Worm (Caenorhabditis elegans) whole organism, L2 larva: ENCODE data around the gene nos-3.

ENCODE experiments used
- C34F6.9 ChIP-seq: fragments of 150-350 bp; optimal IDR thresholded peaks from 2 replicates; lab custom pipeline; 2014; ENCODE audit warnings: missing biosample characterization, missing genetic modification characterization
- F13H6.1 ChIP-seq: sonication (generic microtip); optimal IDR thresholded peaks from 2 replicates; lab custom pipeline; 2016; ENCODE audit warnings: missing genetic modification characterization, missing compliant biosample characterization
- R02D3.7 ChIP-seq: fragments of 150-350 bp; optimal IDR thresholded peaks from 2 replicates; lab custom pipeline; 2014; ENCODE audit warnings: missing biosample characterization, missing genetic modification characterization
- Y55F3AM.14 ChIP-seq: fragments of 200-800 bp; sonication (Bioruptor generic); optimal IDR thresholded peaks from 2 replicates; lab custom pipeline; 2018; ENCODE audit warnings: mild to moderate bottlenecking, missing genetic modification characterization, missing compliant biosample characterization
- ZK546.5 ChIP-seq: sonication (generic microtip); optimal IDR thresholded peaks from 2 replicates; lab custom pipeline; 2017; ENCODE audit warnings: missing biosample characterization, missing genetic modification characterization
- aly-2 ChIP-seq: fragments of 150-350 bp; optimal IDR thresholded peaks from 2 replicates; lab custom pipeline; 2014; ENCODE audit warnings: missing biosample characterization, missing genetic modification characterization
- ama-1 ChIP-seq: fragments of 150-350 bp; optimal IDR thresholded peaks from 2 replicates; lab custom pipeline; 2018; ENCODE audit warnings: inconsistent platforms
- blmp-1 ChIP-seq: sonication (generic microtip); optimal IDR thresholded peaks from 2 replicates; lab custom pipeline; 2017; ENCODE audit warnings: missing genetic modification characterization, mild to moderate bottlenecking, missing compliant biosample characterization, antibody characterized with exemption, moderate library complexity; ENCODE audit not compliant: insufficient read depth
- ceh-82 ChIP-seq: fragments of 150-350 bp; optimal IDR thresholded peaks from 2 replicates; lab custom pipeline; 2014; ENCODE audit warnings: missing biosample characterization, missing genetic modification characterization
- crh-2 ChIP-seq: sonication (generic microtip); optimal IDR thresholded peaks from 2 replicates; lab custom pipeline; 2017; ENCODE audit warnings: missing biosample characterization, missing genetic modification characterization
- dmd-4 ChIP-seq: sonication (generic microtip); optimal IDR thresholded peaks from 2 replicates; lab custom pipeline; 2017; ENCODE audit warnings: missing biosample characterization, missing genetic modification characterization
- egl-27 ChIP-seq: sonication (generic microtip); optimal IDR thresholded peaks from 3 replicates; lab custom pipeline; 2017; ENCODE audit warnings: missing biosample characterization, missing genetic modification reagents, missing genetic modification characterization
- elt-1 ChIP-seq: fragments of 150-350 bp; optimal IDR thresholded peaks from 2 replicates; lab custom pipeline; 2014; ENCODE audit warnings: missing biosample characterization, missing genetic modification characterization
- elt-3 ChIP-seq: sonication (generic microtip); optimal IDR thresholded peaks from 2 replicates; lab custom pipeline; 2017; ENCODE audit warnings: missing biosample characterization, missing genetic modification characterization
- fos-1 ChIP-seq: fragments of 150-350 bp; optimal IDR thresholded peaks from 2 replicates; lab custom pipeline; 2014; ENCODE audit warnings: missing biosample characterization, missing genetic modification characterization
- gmeb-1 ChIP-seq: fragments of 150-350 bp; optimal IDR thresholded peaks from 2 replicates; lab custom pipeline; 2014; ENCODE audit warnings: missing biosample characterization, missing genetic modification characterization
- lin-11 ChIP-seq: fragments of 150-350 bp; sonication (generic microtip); optimal IDR thresholded peaks from 2 replicates; lab custom pipeline; 2014; ENCODE audit warnings: missing biosample characterization, missing genetic modification characterization, inconsistent platforms, mixed read lengths
- lin-13 ChIP-seq: fragments of 150-350 bp; optimal IDR thresholded peaks from 2 replicates; lab custom pipeline; 2014; ENCODE audit warnings: missing biosample characterization, missing genetic modification reagents, missing genetic modification characterization
- lsy-2 ChIP-seq, 2 experiments: fragments of 150-350 bp in 1 of 2; sonication (generic microtip) in 1 of 2; optimal IDR thresholded peaks; 2 replicates each; lab custom pipeline; 2014 to 2017; ENCODE audit warnings: missing biosample characterization in 2 of 2, missing genetic modification characterization in 2 of 2
- mab-5 ChIP-seq: fragments of 150-350 bp; optimal IDR thresholded peaks from 2 replicates; lab custom pipeline; 2014; ENCODE audit warnings: missing biosample characterization, missing genetic modification characterization
- mbf-1 ChIP-seq: sonication (generic microtip); optimal IDR thresholded peaks from 2 replicates; lab custom pipeline; 2017; ENCODE audit warnings: missing biosample characterization, missing genetic modification characterization
- mdl-1 ChIP-seq, 2 experiments: fragments of 150-350 bp in 1 of 2; sonication (generic microtip) in 1 of 2; optimal IDR thresholded peaks; 2 replicates each; lab custom pipeline; 2017; ENCODE audit warnings: missing biosample characterization in 2 of 2, missing genetic modification characterization in 2 of 2
- nhr-12 ChIP-seq: fragments of 150-350 bp; optimal IDR thresholded peaks from 2 replicates; lab custom pipeline; 2014; ENCODE audit warnings: missing biosample characterization, missing genetic modification characterization
- nhr-129 ChIP-seq: fragments of 150-350 bp; optimal IDR thresholded peaks from 2 replicates; lab custom pipeline; 2014; ENCODE audit warnings: missing biosample characterization, missing genetic modification characterization
- nhr-21 ChIP-seq: fragments of 150-350 bp; optimal IDR thresholded peaks from 2 replicates; lab custom pipeline; 2014; ENCODE audit warnings: missing biosample characterization, missing genetic modification characterization
- nhr-23 ChIP-seq: fragments of 150-350 bp; optimal IDR thresholded peaks from 2 replicates; lab custom pipeline; 2014; ENCODE audit warnings: missing biosample characterization, missing genetic modification reagents, missing genetic modification characterization
- nhr-25 ChIP-seq: fragments of 150-350 bp; sonication (generic microtip); optimal IDR thresholded peaks from 3 replicates; lab custom pipeline; 2014; ENCODE audit warnings: missing biosample characterization, missing genetic modification characterization
- nhr-6 ChIP-seq: fragments of 150-350 bp; optimal IDR thresholded peaks from 2 replicates; lab custom pipeline; 2014; ENCODE audit warnings: missing biosample characterization, missing genetic modification characterization
- nhr-77 ChIP-seq: fragments of 150-350 bp; optimal IDR thresholded peaks from 2 replicates; lab custom pipeline; 2014; ENCODE audit warnings: missing biosample characterization, missing genetic modification characterization
- peb-1 ChIP-seq: fragments of 150-350 bp; optimal IDR thresholded peaks from 2 replicates; lab custom pipeline; 2014; ENCODE audit warnings: missing biosample characterization, missing genetic modification characterization
- sem-4 ChIP-seq: fragments of 150-350 bp; optimal IDR thresholded peaks from 2 replicates; lab custom pipeline; 2014; ENCODE audit warnings: missing biosample characterization, missing genetic modification reagents, missing genetic modification characterization
- sma-3 ChIP-seq: sonication (generic microtip); optimal IDR thresholded peaks from 2 replicates; lab custom pipeline; 2016; ENCODE audit warnings: missing genetic modification reagents, missing genetic modification characterization, missing compliant biosample characterization
- sma-9 ChIP-seq, 2 experiments: fragments of 150-350 bp in 1 of 2; sonication (generic microtip) in 1 of 2; optimal IDR thresholded peaks; 2 replicates each; lab custom pipeline; 2014 to 2016; ENCODE audit warnings: missing genetic modification characterization in 2 of 2, mild to moderate bottlenecking in 1 of 2, missing biosample characterization in 1 of 2, missing compliant biosample characterization in 1 of 2, missing genetic modification reagents in 1 of 2, moderate library complexity in 1 of 2
- snpc-4 ChIP-seq: fragments of 150-350 bp; optimal IDR thresholded peaks from 2 replicates; lab custom pipeline; 2014; ENCODE audit warnings: missing biosample characterization, missing genetic modification characterization
- unc-39 ChIP-seq: fragments of 150-350 bp; optimal IDR thresholded peaks from 2 replicates; lab custom pipeline; 2014; ENCODE audit warnings: missing biosample characterization, missing genetic modification characterization
- unc-55 ChIP-seq: fragments of 150-350 bp; sonication (generic microtip); optimal IDR thresholded peaks from 3 replicates; lab custom pipeline; 2014; ENCODE audit warnings: missing biosample characterization, missing genetic modification reagents, missing genetic modification characterization
- unc-62 ChIP-seq: fragments of 150-350 bp; optimal IDR thresholded peaks from 2 replicates; lab custom pipeline; 2014; ENCODE audit warnings: missing biosample characterization, missing genetic modification reagents, missing genetic modification characterization
- zag-1 ChIP-seq: fragments of 150-350 bp; optimal IDR thresholded peaks from 2 replicates; lab custom pipeline; 2014; ENCODE audit warnings: missing biosample characterization, missing genetic modification characterization
- ztf-1 ChIP-seq: fragments of 200-800 bp; sonication (Bioruptor generic); conservative IDR thresholded peaks from 2 replicates; pipeline ENCODE4 v1.3.6; 2022; ENCODE audit warnings: missing genetic modification characterization, missing compliant biosample characterization
- ztf-11 ChIP-seq: sonication (generic microtip); optimal IDR thresholded peaks from 2 replicates; lab custom pipeline; 2017; ENCODE audit warnings: missing biosample characterization, missing genetic modification characterization

The nos-3 gene

DNA sequence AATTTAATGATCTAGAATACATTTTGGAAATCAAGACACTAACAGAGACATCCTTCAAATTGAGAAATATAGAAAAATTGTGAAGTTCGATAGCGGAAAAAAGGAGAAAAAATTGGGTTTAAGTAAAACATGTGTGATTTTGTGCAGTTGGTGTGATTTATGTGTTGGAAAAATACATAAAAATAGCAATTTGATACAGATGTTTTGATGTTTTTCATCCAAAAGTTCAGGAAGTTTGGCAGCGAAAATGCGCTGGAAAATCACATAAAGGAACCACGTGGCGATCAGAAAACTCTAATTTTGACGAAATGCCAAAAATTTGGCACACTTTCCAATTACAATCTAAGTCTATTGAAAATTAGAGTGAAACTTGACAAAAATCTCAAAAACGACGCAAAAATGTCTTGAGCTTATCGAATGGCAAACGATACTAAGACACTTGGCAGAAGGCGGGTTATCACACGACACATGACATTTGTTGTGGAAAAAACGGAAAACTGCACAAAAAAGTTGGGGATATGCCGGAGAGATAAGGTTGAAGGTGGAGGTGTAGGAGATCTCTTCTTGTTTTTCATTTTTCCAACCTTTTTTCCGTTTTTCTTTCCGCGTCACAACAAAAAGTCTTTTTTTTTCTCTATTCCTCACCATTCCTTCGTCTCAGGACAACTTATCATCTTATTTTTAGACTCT lies 27.9 kb downstream of the nos-3 start, which contains the start of gene ZK1321.4:
ZK1321.4 (minus strand) TSS at position 51 of the 690 bp plus-strand sequence.
- no peak for TF ChIP-seq lsy-2 (tag; optimal IDR thresholded peaks at IDR 0.05; lab: Kevin White, UChicago)
- TF ChIP-seq sma-9 (GFP tag; optimal IDR thresholded peaks at IDR 0.05; lab: Kevin White, UChicago), result peak; percentile 1
- TF ChIP-seq sma-9 (tag; optimal IDR thresholded peaks at IDR 0.05; lab: Kevin White, UChicago), result no peak
- TF ChIP-seq unc-39 (tag; lab: Kevin White, UChicago), result no peak
- no peak for TF ChIP-seq unc-62
- no peak for TF ChIP-seq F13H6.1 (tag; lab: Kevin White, UChicago)
- no peak for TF ChIP-seq mab-5 (tag; lab: Kevin White, UChicago)
- TF ChIP-seq ztf-1 (GFP tag; lab: Robert Waterston, UW), result no peak
- peak; percentile 31 for TF ChIP-seq nhr-129 (tag; lab: Kevin White, UChicago)
- no peak for TF ChIP-seq peb-1 (tag; lab: Kevin White, UChicago)
- TF ChIP-seq nhr-21 (tag; lab: Kevin White, UChicago), result no peak
- TF ChIP-seq unc-55 (GFP tag; lab: Kevin White, UChicago), result no peak

DNA sequence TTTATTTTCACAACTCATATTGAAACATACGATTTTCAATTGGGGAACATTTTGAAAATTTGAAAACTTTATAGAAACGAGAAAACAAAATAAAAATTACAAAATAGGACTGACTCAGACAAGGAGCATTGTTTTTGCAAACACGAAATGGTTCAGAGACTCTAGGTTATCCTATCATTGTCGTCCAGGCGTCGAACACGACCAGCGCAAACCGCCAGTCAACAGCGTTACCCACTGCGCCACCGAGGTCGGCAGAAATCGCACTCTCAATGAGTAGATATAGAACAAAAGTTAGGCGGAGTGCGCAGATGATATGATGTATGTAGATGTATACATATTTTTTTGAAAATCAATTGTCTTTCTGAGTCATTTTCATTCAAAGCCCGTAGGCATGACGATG lies 28.5 kb downstream of the nos-3 start:
- peak; percentile 76 for TF ChIP-seq lin-11 (tag; lab: Kevin White, UChicago)
- peak; percentile 59 for TF ChIP-seq crh-2 (tag; lab: Kevin White, UChicago)
- TF ChIP-seq nhr-21 (tag; lab: Kevin White, UChicago), result peak; percentile 67
- peak; percentile 32 to 43 for TF ChIP-seq lsy-2 (tag; optimal IDR thresholded peaks at IDR 0.05; lab: Kevin White, UChicago)
- TF ChIP-seq blmp-1 (tag; lab: Kevin White, UChicago), result no peak
- no peak for TF ChIP-seq egl-27
- TF ChIP-seq R02D3.7 (tag; lab: Kevin White, UChicago), result peak; percentile 3
- TF ChIP-seq nhr-129 (tag; lab: Kevin White, UChicago), result peak; percentile 43
- no peak for TF ChIP-seq nhr-12 (tag; lab: Kevin White, UChicago)
- peak; percentile 27 for TF ChIP-seq mab-5 (tag; lab: Kevin White, UChicago)
- TF ChIP-seq Y55F3AM.14 (GFP tag; lab: Kevin White, UChicago), result peak; percentile 60
- peak; percentile 52 for TF ChIP-seq lin-13 (GFP tag; lab: Kevin White, UChicago)
- TF ChIP-seq unc-55 (GFP tag; lab: Kevin White, UChicago), result peak; percentile 41
- no peak for TF ChIP-seq zag-1
- TF ChIP-seq fos-1 (tag; lab: Kevin White, UChicago), result peak; percentile 52
- peak; percentile 49 for TF ChIP-seq F13H6.1 (tag; lab: Kevin White, UChicago)
- TF ChIP-seq sma-9 (GFP tag; optimal IDR thresholded peaks at IDR 0.05; lab: Kevin White, UChicago), result peak; percentile 74
- no peak for TF ChIP-seq sma-9 (tag; optimal IDR thresholded peaks at IDR 0.05; lab: Kevin White, UChicago)
- TF ChIP-seq snpc-4 (tag; lab: Kevin White, UChicago), result peak; percentile 29
- TF ChIP-seq sem-4 (tag; lab: Kevin White, UChicago), result peak; percentile 47
- TF ChIP-seq aly-2 (tag; lab: Kevin White, UChicago), result no peak
- TF ChIP-seq elt-1 (tag; lab: Kevin White, UChicago), result no peak
- peak; percentile 4 for TF ChIP-seq C34F6.9 (tag; lab: Kevin White, UChicago)
- TF ChIP-seq sma-3 (GFP tag; lab: Kevin White, UChicago), result peak; percentile 82
- TF ChIP-seq ZK546.5, result no peak
- TF ChIP-seq gmeb-1 (tag; lab: Kevin White, UChicago), result peak; percentile 45
- no peak for TF ChIP-seq nhr-23
- no peak for TF ChIP-seq mdl-1 (tag; optimal IDR thresholded peaks at IDR 0.05; lab: Kevin White, UChicago)
- no peak for TF ChIP-seq ama-1 (lab: Kevin White, UChicago)
- TF ChIP-seq nhr-6 (tag; lab: Kevin White, UChicago), result no peak
- peak; percentile 6 for TF ChIP-seq nhr-25 (tag; lab: Kevin White, UChicago)

DNA sequence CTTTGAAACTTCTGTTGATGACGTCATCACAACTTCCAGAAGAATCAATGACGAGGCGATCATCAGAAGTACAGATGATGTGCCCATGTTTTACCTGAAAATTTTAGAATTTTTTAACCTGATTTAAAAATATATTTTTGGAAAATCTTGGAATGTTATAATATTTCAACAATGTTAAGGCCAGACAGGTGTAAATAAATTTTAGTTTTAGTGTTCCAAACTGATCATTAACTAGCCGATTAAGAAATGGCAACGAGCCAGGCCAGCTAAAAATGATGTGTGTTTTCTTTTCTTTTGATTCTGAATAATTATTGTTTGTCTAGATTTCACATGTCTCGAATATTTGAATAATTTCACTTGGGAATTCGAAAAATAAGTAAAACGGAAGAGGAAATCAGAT lies 29.7 kb downstream of the nos-3 start, which contains the start of gene T10B9.9:
T10B9.9 (minus strand) TSS at position 101 of the 400 bp plus-strand sequence.
- no peak for TF ChIP-seq dmd-4 (tag; lab: Kevin White, UChicago)
- no peak for TF ChIP-seq ztf-11
- no peak for TF ChIP-seq nhr-25 (tag; lab: Kevin White, UChicago)
- no peak for TF ChIP-seq egl-27
- no peak for TF ChIP-seq Y55F3AM.14 (GFP tag; lab: Kevin White, UChicago)
- TF ChIP-seq unc-55 (GFP tag; lab: Kevin White, UChicago), result no peak
- TF ChIP-seq nhr-77, result no peak
- TF ChIP-seq mbf-1 (tag; lab: Kevin White, UChicago), result no peak
- no peak for TF ChIP-seq C34F6.9 (tag; lab: Kevin White, UChicago)
- TF ChIP-seq ceh-82, result no peak
- no peak for TF ChIP-seq blmp-1 (tag; lab: Kevin White, UChicago)
- TF ChIP-seq ama-1 (lab: Kevin White, UChicago), result no peak
- no peak for TF ChIP-seq elt-3 (tag; lab: Kevin White, UChicago)
- TF ChIP-seq sma-3 (GFP tag; lab: Kevin White, UChicago), result no peak
- no peak for TF ChIP-seq gmeb-1 (tag; lab: Kevin White, UChicago)
